Worm (Caenorhabditis elegans) whole organism, young adult: ENCODE data around the gene Y75B8A.13.

Experiments used
- B0019.2 ChIP-seq: fragments of 200-800 bp; sonication (Bioruptor generic); conservative IDR thresholded peaks from 2 replicates; pipeline ENCODE4 v1.3.6; 2022; ENCODE audit warnings: missing genetic modification reagents, missing genetic modification characterization, missing compliant biosample characterization
- F10E7.11 ChIP-seq: sonication (generic microtip); optimal IDR thresholded peaks from 2 replicates; lab custom pipeline; 2017; ENCODE audit warnings: mild to moderate bottlenecking, missing genetic modification characterization, moderate library complexity, missing compliant biosample characterization
- F22D6.2 ChIP-seq: sonication (generic microtip); optimal IDR thresholded peaks from 2 replicates; lab custom pipeline; 2016; ENCODE audit warnings: mild to moderate bottlenecking, missing genetic modification characterization, missing compliant biosample characterization
- F39B2.1 ChIP-seq: fragments of 200-800 bp; sonication (Bioruptor generic); IDR thresholded peaks from 2 replicates; pipeline ENCODE4 v1.3.6; 2022; ENCODE audit warnings: missing genetic modification reagents, missing genetic modification characterization, missing compliant biosample characterization
- F49E8.2 ChIP-seq: sonication (generic microtip); optimal IDR thresholded peaks from 3 replicates; lab custom pipeline; 2017; ENCODE audit warnings: missing genetic modification characterization, mild to moderate bottlenecking, missing compliant biosample characterization, antibody characterized with exemption, moderate library complexity; ENCODE audit not compliant: insufficient read depth
- F55B11.4 ChIP-seq: sonication (generic microtip); optimal IDR thresholded peaks from 2 replicates; lab custom pipeline; 2016; ENCODE audit warnings: missing compliant biosample characterization, missing genetic modification characterization, borderline replicate concordance; ENCODE audit not compliant: insufficient read depth
- F57A8.1 ChIP-seq: fragments of 200-800 bp; sonication (Bioruptor generic); optimal IDR thresholded peaks from 2 replicates; lab custom pipeline; 2018; ENCODE audit warnings: mild to moderate bottlenecking, missing genetic modification characterization, moderate library complexity, missing compliant biosample characterization
- T07F8.4 ChIP-seq: sonication (generic microtip); optimal IDR thresholded peaks from 2 replicates; lab custom pipeline; 2016; ENCODE audit warnings: mild to moderate bottlenecking, missing genetic modification characterization, moderate library complexity, missing compliant biosample characterization
- Y53F4B.3 ChIP-seq: fragments of 200-800 bp; sonication (Bioruptor generic); IDR thresholded peaks from 2 replicates; pipeline ENCODE4 v1.3.6; 2022; ENCODE audit warnings: missing genetic modification reagents, missing genetic modification characterization, missing compliant biosample characterization
- Y79H2A.3 ChIP-seq: fragments of 200-800 bp; sonication (Bioruptor generic); conservative IDR thresholded peaks from 2 replicates; pipeline ENCODE4 v1.3.6; 2022; ENCODE audit warnings: missing genetic modification reagents, missing genetic modification characterization, missing compliant biosample characterization
- atf-7 ChIP-seq: sonication (generic microtip); optimal IDR thresholded peaks from 2 replicates; lab custom pipeline; 2017; ENCODE audit warnings: mild to moderate bottlenecking, missing genetic modification characterization, missing compliant biosample characterization
- athp-1 ChIP-seq: sonication (generic microtip); optimal IDR thresholded peaks from 2 replicates; lab custom pipeline; 2017; ENCODE audit warnings: mild to moderate bottlenecking, missing genetic modification characterization, missing compliant biosample characterization
- attf-5 ChIP-seq: fragments of 200-800 bp; sonication (Bioruptor generic); optimal IDR thresholded peaks from 2 replicates; lab custom pipeline; 2018; ENCODE audit warnings: mild to moderate bottlenecking, missing genetic modification characterization, missing compliant biosample characterization
- bed-1 ChIP-seq: fragments of 200-800 bp; sonication (Bioruptor generic); IDR thresholded peaks from 2 replicates; pipeline ENCODE4 v1.3.6; 2022; ENCODE audit warnings: missing genetic modification reagents, missing genetic modification characterization, missing compliant biosample characterization
- bed-2 ChIP-seq: fragments of 200-800 bp; sonication (Bioruptor generic); IDR thresholded peaks from 2 replicates; pipeline ENCODE4 v1.3.6; 2022; ENCODE audit warnings: missing genetic modification reagents, missing genetic modification characterization, missing compliant biosample characterization
- ccch-3 ChIP-seq: fragments of 200-800 bp; sonication (Bioruptor generic); optimal IDR thresholded peaks from 2 replicates; lab custom pipeline; 2018; ENCODE audit warnings: mild to moderate bottlenecking, missing genetic modification characterization, missing compliant biosample characterization
- cebp-2 ChIP-seq: fragments of 200-800 bp; sonication (Bioruptor generic); IDR thresholded peaks from 2 replicates; pipeline ENCODE4 v1.3.6; 2022; ENCODE audit warnings: missing genetic modification characterization, missing compliant biosample characterization
- ceh-100 ChIP-seq: fragments of 200-800 bp; sonication (Bioruptor generic); IDR thresholded peaks from 2 replicates; pipeline ENCODE4 v1.3.6; 2022; ENCODE audit warnings: missing genetic modification reagents, missing genetic modification characterization, missing compliant biosample characterization
- ceh-79 ChIP-seq: sonication (generic microtip); optimal IDR thresholded peaks from 2 replicates; lab custom pipeline; 2017; ENCODE audit warnings: mild to moderate bottlenecking, missing genetic modification characterization, missing compliant biosample characterization
- chd-7 ChIP-seq: sonication (generic microtip); optimal IDR thresholded peaks from 2 replicates; lab custom pipeline; 2016; ENCODE audit warnings: mild to moderate bottlenecking, missing genetic modification characterization, moderate library complexity, missing compliant biosample characterization
- dox-1 ChIP-seq: fragments of 200-800 bp; sonication (Bioruptor generic); IDR thresholded peaks from 2 replicates; pipeline ENCODE4 v1.3.6; 2022; ENCODE audit warnings: missing genetic modification reagents, missing genetic modification characterization, missing compliant biosample characterization
- dpl-1 ChIP-seq: fragments of 150-350 bp; optimal IDR thresholded peaks from 2 replicates; lab custom pipeline; 2014; ENCODE audit warnings: missing biosample characterization, missing genetic modification reagents, missing genetic modification characterization
- efl-1 ChIP-seq: fragments of 150-350 bp; optimal IDR thresholded peaks from 2 replicates; lab custom pipeline; 2014; ENCODE audit warnings: missing biosample characterization, missing genetic modification reagents, missing genetic modification characterization
- egrh-3 ChIP-seq: fragments of 200-800 bp; sonication (Bioruptor generic); IDR thresholded peaks from 2 replicates; pipeline ENCODE4 v1.3.6; 2022; ENCODE audit warnings: missing genetic modification reagents, missing genetic modification characterization, missing compliant biosample characterization
- ets-4 ChIP-seq: fragments of 200-800 bp; sonication (Bioruptor generic); optimal IDR thresholded peaks from 2 replicates; lab custom pipeline; 2018; ENCODE audit warnings: mild to moderate bottlenecking, missing genetic modification characterization, missing compliant biosample characterization
- fkh-3 ChIP-seq: sonication (generic microtip); optimal IDR thresholded peaks from 2 replicates; lab custom pipeline; 2016; ENCODE audit warnings: mild to moderate bottlenecking, missing genetic modification characterization, missing compliant biosample characterization
- gei-17 ChIP-seq: fragments of 200-800 bp; sonication (Bioruptor generic); optimal IDR thresholded peaks from 2 replicates; lab custom pipeline; 2018; ENCODE audit warnings: mild to moderate bottlenecking, missing genetic modification characterization, missing compliant biosample characterization
- hrde-1 ChIP-seq: sonication (generic microtip); optimal IDR thresholded peaks from 2 replicates; lab custom pipeline; 2016; ENCODE audit warnings: missing genetic modification characterization, mild to moderate bottlenecking, missing compliant biosample characterization, moderate library complexity, missing genotype, missing genetic modification reagents, borderline replicate concordance
- let-526 ChIP-seq: fragments of 200-800 bp; sonication (Bioruptor generic); IDR thresholded peaks from 2 replicates; pipeline ENCODE4 v1.3.6; 2022; ENCODE audit warnings: missing genetic modification reagents, missing genetic modification characterization, missing compliant biosample characterization
- lin-35 ChIP-seq, 3 experiments: fragments of 150-350 bp in 2 of 3; sonication (generic microtip) in 1 of 3; optimal IDR thresholded peaks; 2 replicates each; lab custom pipeline; 2014 to 2018; ENCODE audit warnings: missing biosample characterization in 3 of 3, missing genetic modification characterization in 3 of 3, missing genetic modification reagents in 3 of 3
- lsl-1 ChIP-seq: fragments of 200-800 bp; sonication (Bioruptor generic); optimal IDR thresholded peaks from 2 replicates; lab custom pipeline; 2018; ENCODE audit warnings: mild to moderate bottlenecking, missing genetic modification characterization, moderate library complexity, missing compliant biosample characterization
- lsy-27 ChIP-seq: sonication (generic microtip); optimal IDR thresholded peaks from 2 replicates; lab custom pipeline; 2017; ENCODE audit warnings: missing genetic modification characterization, mild to moderate bottlenecking, missing compliant biosample characterization, antibody characterized with exemption, missing genotype, borderline replicate concordance; ENCODE audit not compliant: insufficient read depth
- madf-10 ChIP-seq: sonication (generic microtip); optimal IDR thresholded peaks from 2 replicates; lab custom pipeline; 2016; ENCODE audit warnings: mild to moderate bottlenecking, missing genetic modification characterization, missing compliant biosample characterization
- madf-3 ChIP-seq: fragments of 200-800 bp; sonication (Bioruptor generic); IDR thresholded peaks from 2 replicates; pipeline ENCODE4 v1.3.6; 2022; ENCODE audit warnings: missing genetic modification reagents, missing genetic modification characterization, missing compliant biosample characterization
- madf-6 ChIP-seq: fragments of 200-800 bp; sonication (Bioruptor generic); IDR thresholded peaks from 2 replicates; pipeline ENCODE4 v1.3.6; 2022; ENCODE audit warnings: missing genetic modification reagents, missing genetic modification characterization, missing compliant biosample characterization
- madf-8 ChIP-seq: fragments of 200-800 bp; sonication (Bioruptor generic); conservative IDR thresholded peaks from 2 replicates; pipeline ENCODE4 v1.3.6; 2022; ENCODE audit warnings: missing genetic modification reagents, missing genetic modification characterization, missing compliant biosample characterization
- mel-28 ChIP-seq: sonication (generic microtip); optimal IDR thresholded peaks from 2 replicates; lab custom pipeline; 2016; ENCODE audit warnings: borderline replicate concordance, mild to moderate bottlenecking, missing genetic modification characterization, missing compliant biosample characterization
- mes-4 ChIP-seq: sonication (generic microtip); optimal IDR thresholded peaks from 2 replicates; lab custom pipeline; 2016; ENCODE audit warnings: missing genotype, missing genetic modification characterization, missing compliant biosample characterization
- nhr-120 ChIP-seq: fragments of 200-800 bp; sonication (Bioruptor generic); IDR thresholded peaks from 2 replicates; pipeline ENCODE4 v1.3.6; 2022; ENCODE audit warnings: missing genetic modification characterization, missing compliant biosample characterization
- snpc-1.1 ChIP-seq: sonication (generic microtip); optimal IDR thresholded peaks from 2 replicates; lab custom pipeline; 2017; ENCODE audit warnings: missing genetic modification characterization, mild to moderate bottlenecking, missing compliant biosample characterization, antibody characterized with exemption, moderate library complexity, missing genotype, missing genetic modification reagents; ENCODE audit not compliant: insufficient read depth
- snpc-3.4 ChIP-seq: sonication (generic microtip); optimal IDR thresholded peaks from 2 replicates; lab custom pipeline; 2017; ENCODE audit warnings: missing genetic modification characterization, mild to moderate bottlenecking, missing compliant biosample characterization, antibody characterized with exemption, moderate library complexity, missing genotype, missing genetic modification reagents
- snpc-4 ChIP-seq, 5 experiments: fragments of 150-350 bp in 1 of 5; sonication (generic microtip) in 4 of 5; optimal IDR thresholded peaks; 2 replicates each; lab custom pipeline; 2014 to 2018; ENCODE audit warnings: missing genetic modification characterization in 5 of 5, missing biosample characterization in 3 of 5, antibody characterized with exemption in 2 of 5, mild to moderate bottlenecking in 2 of 5, missing compliant biosample characterization in 2 of 5, missing genotype in 2 of 5, moderate library complexity in 2 of 5, missing genetic modification reagents in 1 of 5
- somi-1 ChIP-seq: fragments of 200-800 bp; sonication (Bioruptor generic); optimal IDR thresholded peaks from 2 replicates; lab custom pipeline; 2018; ENCODE audit warnings: mild to moderate bottlenecking, missing genetic modification characterization, missing compliant biosample characterization
- unc-62 ChIP-seq: fragments of 150-350 bp; optimal IDR thresholded peaks from 2 replicates; lab custom pipeline; 2014; ENCODE audit warnings: missing biosample characterization, missing genetic modification reagents, missing genetic modification characterization
- xnd-1 ChIP-seq: sonication (generic microtip); optimal IDR thresholded peaks from 2 replicates; lab custom pipeline; 2016; ENCODE audit warnings: missing genotype, missing genetic modification reagents, missing genetic modification characterization, missing compliant biosample characterization
- zim-3 ChIP-seq: sonication (generic microtip); optimal IDR thresholded peaks from 2 replicates; lab custom pipeline; 2017; ENCODE audit warnings: mild to moderate bottlenecking, missing genetic modification characterization, moderate library complexity, missing compliant biosample characterization
- ztf-25 ChIP-seq: fragments of 200-800 bp; sonication (Bioruptor generic); IDR thresholded peaks from 2 replicates; pipeline ENCODE4 v1.3.6; 2022; ENCODE audit warnings: missing genetic modification reagents, missing genetic modification characterization, missing compliant biosample characterization
- ztf-26 ChIP-seq: sonication (generic microtip); optimal IDR thresholded peaks from 2 replicates; lab custom pipeline; 2017; ENCODE audit warnings: missing genetic modification characterization, missing compliant biosample characterization

Gene Y75B8A.13

DNA sequence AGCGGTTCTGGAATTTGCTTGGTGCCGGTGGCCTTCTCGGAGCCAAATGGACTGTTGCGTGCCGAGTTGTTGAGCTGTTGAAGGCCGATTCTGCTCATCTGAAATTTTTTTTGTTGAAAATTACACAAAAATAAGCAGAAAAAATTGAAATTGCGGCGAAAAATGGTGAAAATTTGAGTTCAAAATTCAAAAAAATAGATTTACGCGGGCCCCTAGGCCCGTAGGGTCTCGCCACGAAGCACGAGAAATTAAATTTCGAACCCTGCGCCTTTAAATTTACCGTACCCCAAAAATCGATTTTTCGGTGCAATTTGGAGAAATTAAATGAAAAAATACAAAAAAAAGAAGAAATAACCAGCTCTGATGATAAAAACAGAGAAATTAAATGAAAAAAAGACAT lies 9.7 kb upstream of the Y75B8A.13 start, which contains the start of gene gmn-1 (continued):
- TF ChIP-seq madf-6 (GFP tag; lab: Robert Waterston, UW) (peak; percentile 94), snpc-1.1 (peak; percentile 63), F22D6.2 (tag; lab: Kevin White, UChicago) (no peak), somi-1 (GFP tag; lab: Kevin White, UChicago) (no peak), cebp-2 (no peak), fkh-3 (no peak), F57A8.1 (GFP tag; lab: Kevin White, UChicago) (no peak), madf-3 (GFP tag; lab: Robert Waterston, UW) (no peak), F49E8.2 (tag; lab: Kevin White, UChicago) (no peak), xnd-1 (tag; lab: Kevin White, UChicago) (peak; percentile 90), mel-28 (tag; lab: Kevin White, UChicago) (no peak), dpl-1 (GFP tag; lab: Kevin White, UChicago) (peak; percentile 72), T07F8.4 (tag; lab: Kevin White, UChicago) (no peak), ztf-25 (no peak), hrde-1 (no peak), Y53F4B.3 (GFP tag; lab: Robert Waterston, UW) (no peak), snpc-3.4 (tag; lab: Kevin White, UChicago) (peak; percentile 53), chd-7 (tag; lab: Kevin White, UChicago) (peak; percentile 3), ccch-3 (GFP tag; lab: Kevin White, UChicago) (no peak), F55B11.4 (no peak), bed-2 (GFP tag; lab: Robert Waterston, UW) (no peak), Y79H2A.3 (0 out of 2 replicates have a peak, but pooled peaks have one; percentile 23), atf-7 (tag; lab: Kevin White, UChicago) (no peak), snpc-4 (GFP tag; optimal IDR thresholded peaks at IDR 0.05; lab: Kevin White, UChicago) (no peak), snpc-4 (tag; optimal IDR thresholded peaks at IDR 0.05; lab: Kevin White, UChicago) (peak in 1 of 4 experiments; percentile 23), B0019.2 (GFP tag; lab: Robert Waterston, UW) (0 out of 2 replicates have a peak, but pooled peaks have one; percentile 18), lin-35 (GFP tag; optimal IDR thresholded peaks at IDR 0.05; lab: Kevin White, UChicago) (peak in 1 of 3 experiments; percentile 26), egrh-3 (GFP tag; lab: Robert Waterston, UW) (no peak), lsl-1 (GFP tag; lab: Kevin White, UChicago) (peak; percentile 92), F10E7.11 (tag; lab: Kevin White, UChicago) (no peak), ceh-79 (no peak), zim-3 (tag; lab: Kevin White, UChicago) (no peak), mes-4 (no peak), athp-1 (peak; percentile 53), F39B2.1 (GFP tag; lab: Robert Waterston, UW) (no peak), unc-62 (GFP tag; lab: Kevin White, UChicago) (no peak), bed-1 (GFP tag; lab: Robert Waterston, UW) (no peak), ceh-100 (GFP tag; lab: Robert Waterston, UW) (0 out of 2 replicates have a peak, but pooled peaks have one; percentile 26), ets-4 (GFP tag; lab: Kevin White, UChicago) (no peak), ztf-26 (tag; lab: Kevin White, UChicago) (no peak), let-526 (no peak), madf-10 (no peak), attf-5 (no peak), madf-8 (peak; percentile 85), efl-1 (GFP tag; lab: Kevin White, UChicago) (peak; percentile 91), nhr-120 (GFP tag; lab: Robert Waterston, UW) (no peak), lsy-27 (no peak), gei-17 (GFP tag; lab: Kevin White, UChicago) (no peak), dox-1 (GFP tag; lab: Robert Waterston, UW) (peak; percentile 73)
